Worm (Caenorhabditis elegans): ENCODE data around the gene K07F5.16.

The K07F5.16 gene

ce11 chrIV:9873837-9874236 lies 9.9 kb downstream of the K07F5.16 start (continued):
- TF ChIP-seq sptf-2 (GFP tag; optimal IDR thresholded peaks at IDR 0.05) (no peak), ZK185.1 (tag; optimal IDR thresholded peaks at IDR 0.05; ENCODE audit: poor library complexity, severe bottlenecking) (peak; percentile 36), D2030.7 (GFP tag; IDR thresholded peaks at IDR 0.05) (no peak), nhr-80 (tag; optimal IDR thresholded peaks at IDR 0.05) (peak; percentile 53), dox-1 (GFP tag; IDR thresholded peaks at IDR 0.05) (0 out of 2 replicates have a peak, but pooled peaks have one; percentile 21)

ce11 chrIV:9875646-9876045 lies 11.7 kb downstream of the K07F5.16 start:
- TF ChIP-seq lin-40 (tag; optimal IDR thresholded peaks at IDR 0.05), result peak; percentile 52
- peak; percentile 0 for TF ChIP-seq atf-7 (tag; optimal IDR thresholded peaks at IDR 0.05)
- TF ChIP-seq nhr-80 (tag; optimal IDR thresholded peaks at IDR 0.05), result peak; percentile 89
- TF ChIP-seq K11D2.4 (GFP tag; IDR thresholded peaks at IDR 0.05), result no peak
- TF ChIP-seq hmg-1.2 (GFP tag; IDR thresholded peaks at IDR 0.05), result no peak
- peak in 1 of 2 experiments; percentile 8 for TF ChIP-seq let-607 (tag; optimal IDR thresholded peaks at IDR 0.05)
- no peak for TF ChIP-seq cebp-1 (GFP tag; IDR thresholded peaks at IDR 0.05)
- TF ChIP-seq cebp-1 (tag; optimal IDR thresholded peaks at IDR 0.05), result peak; percentile 47
- TF ChIP-seq attf-5 (GFP tag; optimal IDR thresholded peaks at IDR 0.05), result peak; percentile 14
- TF ChIP-seq mes-4 (tag; optimal IDR thresholded peaks at IDR 0.05), result no peak

DNA sequence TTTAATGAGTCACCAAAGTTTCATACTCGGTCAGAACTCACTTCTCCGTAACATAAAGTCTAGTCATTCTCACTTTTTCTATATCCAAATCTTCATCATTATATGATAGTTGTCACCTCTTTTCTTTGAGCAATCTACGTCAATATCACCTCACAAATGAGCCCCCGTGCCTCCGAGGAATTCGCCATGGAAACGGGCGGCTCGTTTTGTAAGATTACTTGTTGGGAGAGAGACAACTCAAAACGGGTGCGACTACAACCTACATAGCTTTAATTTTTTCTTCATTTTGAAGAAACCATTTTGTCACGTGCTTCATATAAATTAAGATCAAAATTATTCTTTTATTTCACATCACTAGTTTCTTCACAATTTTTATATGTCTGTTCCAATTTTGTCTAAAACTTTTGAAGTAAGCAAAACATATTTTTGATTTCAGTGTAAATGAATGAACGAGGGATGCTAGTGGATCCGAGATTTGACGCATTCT lies 15.0 kb downstream of the K07F5.16 start, which contains the start of gene nhr-4:
Gene nhr-4 (plus strand): TSS at position 437 of the 487 bp plus-strand sequence.
- TF ChIP-seq sptf-2 (GFP tag; optimal IDR thresholded peaks at IDR 0.05), result no peak
- TF ChIP-seq snpc-3.4 (tag; optimal IDR thresholded peaks at IDR 0.05), result no peak
- no peak for TF ChIP-seq attf-5 (GFP tag; optimal IDR thresholded peaks at IDR 0.05)
- no peak for TF ChIP-seq B0035.1 (tag; optimal IDR thresholded peaks at IDR 0.05)
- TF ChIP-seq athp-1 (tag; optimal IDR thresholded peaks at IDR 0.05), result no peak
- no peak for TF ChIP-seq snpc-4 (GFP tag; optimal IDR thresholded peaks at IDR 0.05)
- no peak for TF ChIP-seq snpc-4 (tag; optimal IDR thresholded peaks at IDR 0.05)
- TF ChIP-seq lin-26 (GFP tag; IDR thresholded peaks at IDR 0.05), result no peak
- TF ChIP-seq zim-3 (tag; optimal IDR thresholded peaks at IDR 0.05), result no peak

DNA sequence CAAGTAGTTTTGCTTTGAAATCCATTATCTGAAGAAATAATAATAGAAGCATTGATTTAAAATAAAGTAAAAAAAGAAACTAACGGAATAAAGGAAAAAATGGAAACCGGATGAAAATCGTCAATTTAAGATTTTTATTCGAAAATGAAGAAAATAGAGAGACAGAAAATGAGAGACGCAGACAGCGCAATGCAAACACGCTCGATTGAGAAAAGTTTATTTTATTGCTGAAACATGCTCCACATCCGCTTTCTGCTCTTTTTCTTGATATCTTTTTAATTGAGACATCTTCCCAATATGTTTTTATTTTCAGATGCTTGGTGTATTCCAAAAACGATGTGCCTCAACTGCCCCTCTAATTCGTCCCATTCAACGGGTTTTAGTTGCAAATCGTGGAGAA lies 20.3 kb downstream of the K07F5.16 start, which contains the start of the genes prp-18 and mccc-1:
Gene prp-18 (minus strand): TSS at position 127 of the 400 bp plus-strand sequence.
Gene mccc-1 (plus strand): TSS at position 314 of the 400 bp plus-strand sequence.
- TF ChIP-seq him-1 (tag; optimal IDR thresholded peaks at IDR 0.05) (peak; percentile 23), lin-26 (GFP tag; IDR thresholded peaks at IDR 0.05) (no peak), hmg-1.2 (GFP tag; IDR thresholded peaks at IDR 0.05) (peak; percentile 77; the same call in 1 of the 2 replicates), dox-1 (GFP tag; IDR thresholded peaks at IDR 0.05) (peak; percentile 50; the same call in 1 of the 2 replicates), mxl-1 (tag; optimal IDR thresholded peaks at IDR 0.05) (no peak), F49E8.2 (tag; optimal IDR thresholded peaks at IDR 0.05; ENCODE audit: insufficient read depth) (peak; percentile 12), B0019.2 (GFP tag; conservative IDR thresholded peaks at IDR 0.05) (no peak), F23B12.7 (tag; optimal IDR thresholded peaks at IDR 0.05; ENCODE audit: insufficient read depth) (peak; percentile 63), nhr-90 (tag; optimal IDR thresholded peaks at IDR 0.05) (no peak), unc-130 (GFP tag; optimal IDR thresholded peaks at IDR 0.05) (peak; percentile 2), tlf-1 (GFP tag; optimal IDR thresholded peaks at IDR 0.05) (no peak), rcor-1 (GFP tag; IDR thresholded peaks at IDR 0.05) (peak; percentile 37; the same call in 1 of the 2 replicates), let-526 (GFP tag; IDR thresholded peaks at IDR 0.05) (no peak), sptf-2 (GFP tag; optimal IDR thresholded peaks at IDR 0.05) (no peak), F55B11.4 (tag; optimal IDR thresholded peaks at IDR 0.05; ENCODE audit: borderline replicate concordance, insufficient read depth) (no peak), fkh-3 (tag; optimal IDR thresholded peaks at IDR 0.05) (no peak), nhr-80 (tag; optimal IDR thresholded peaks at IDR 0.05) (peak; percentile 33), dpl-1 (GFP tag; optimal IDR thresholded peaks at IDR 0.05) (peak; percentile 20), snpc-3.4 (tag; optimal IDR thresholded peaks at IDR 0.05) (peak; percentile 8), mcd-1 (GFP tag; IDR thresholded peaks at IDR 0.05) (peak; percentile 89), rec-8 (tag; optimal IDR thresholded peaks at IDR 0.05) (no peak), ama-1 (optimal IDR thresholded peaks at IDR 0.05) (no peak), ama-1 (GFP tag; optimal IDR thresholded peaks at IDR 0.05) (no peak), tbp1 (GFP tag; optimal IDR thresholded peaks at IDR 0.05) (no peak), aptf-3 (GFP tag; IDR thresholded peaks at IDR 0.05) (no peak), hlh-12 (tag; optimal IDR thresholded peaks at IDR 0.05) (no peak), attf-5 (GFP tag; optimal IDR thresholded peaks at IDR 0.05) (peak; percentile 25), madf-6 (GFP tag; IDR thresholded peaks at IDR 0.05) (peak; percentile 23; the same call in 1 of the 2 replicates)

Measured in whole organism, young adult.